Worm (Caenorhabditis elegans) whole organism, dauer: ENCODE results near the gene D1086.12.

Experiments used
- unc-62 ChIP-seq: sonication (generic microtip); optimal IDR thresholded peaks from 2 replicates; lab custom pipeline; 2017; ENCODE audit warnings: missing biosample characterization, missing genetic modification reagents, missing genetic modification characterization

Gene D1086.12

ce11 chrV:14139252-14140100, 38.5 kb downstream of the D1086.12 start:
- TF ChIP-seq unc-62 (GFP tag; lab: Kevin White, UChicago): no peak

- TF ChIP-seq unc-62 (GFP tag; lab: Kevin White, UChicago): no peak
These were observed 39.7 kb downstream of the D1086.12 start for ce11 chrV:14140733-14141132.

- no peak for TF ChIP-seq unc-62 (GFP tag; lab: Kevin White, UChicago)
These were observed 40.9 kb downstream of the D1086.12 start for ce11 chrV:14141846-14142245.

DNA sequence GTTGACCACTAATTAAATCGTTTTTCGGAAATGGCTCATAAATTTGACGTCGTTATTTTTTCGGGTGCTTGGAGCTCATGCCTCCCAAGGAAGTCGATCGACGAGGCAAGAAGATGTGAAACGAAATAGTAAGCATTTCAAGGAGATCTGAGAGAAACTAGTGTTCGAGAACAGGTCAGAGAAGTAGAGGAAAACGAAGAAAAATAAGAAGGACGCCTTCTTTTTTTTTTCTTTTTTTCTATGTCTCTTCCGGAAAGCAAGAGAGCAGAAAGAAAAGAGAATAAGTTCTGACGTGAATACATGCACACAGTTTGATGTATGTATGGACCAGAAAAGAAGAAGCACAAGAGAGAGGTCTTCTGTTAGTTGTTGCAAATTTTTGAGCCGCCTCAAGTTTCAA, 42.6 kb downstream of the D1086.12 start:
- no peak for TF ChIP-seq unc-62 (GFP tag; lab: Kevin White, UChicago)

DNA sequence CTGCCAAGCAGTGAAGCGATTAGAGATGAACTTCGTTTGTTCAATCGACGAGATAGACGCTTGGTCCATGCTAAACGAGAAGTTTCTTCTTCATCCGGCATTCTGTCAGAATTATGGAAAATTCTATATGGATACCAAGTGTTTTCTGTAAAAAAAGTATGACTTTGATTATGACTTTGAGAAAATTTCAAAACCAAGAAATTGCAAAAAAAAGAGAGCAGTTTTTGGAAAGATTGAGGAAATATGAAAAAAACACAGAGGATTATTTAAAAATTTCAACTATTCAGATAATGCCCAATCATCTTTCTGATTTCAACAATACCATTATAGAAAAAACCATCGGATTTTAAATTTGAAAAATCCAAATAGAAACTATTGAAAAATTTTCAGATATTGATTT, 44.3 kb downstream of the D1086.12 start, which contains the start of gene par-1:
Gene par-1 (minus strand): TSS at position 101 of the 400 bp plus-strand sequence.
- no peak for TF ChIP-seq unc-62 (GFP tag; lab: Kevin White, UChicago)

DNA sequence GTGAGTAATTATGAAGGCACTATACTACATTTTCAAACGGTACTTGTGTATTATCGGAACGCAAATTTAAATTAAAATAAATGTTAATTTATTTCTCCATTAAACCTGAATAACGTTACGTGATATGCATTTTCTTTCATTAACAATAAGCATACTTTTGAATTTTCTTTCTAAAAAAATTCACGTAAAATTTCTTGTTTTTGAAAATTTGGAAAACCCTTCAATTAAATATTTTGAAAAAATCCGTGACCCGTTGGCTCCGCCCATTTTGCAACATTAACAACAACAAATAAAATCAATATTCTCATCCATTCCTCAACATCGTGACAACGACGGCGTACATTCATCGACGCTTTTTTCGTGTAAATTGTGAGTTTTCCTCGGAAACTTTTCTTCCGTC, 45.2 kb downstream of the D1086.12 start, which contains the start of gene acs-10:
Gene acs-10 (plus strand): TSS at position 301 of the 400 bp plus-strand sequence.
- no peak for TF ChIP-seq unc-62 (GFP tag; lab: Kevin White, UChicago)

ce11 chrV:14147114-14147513, 46.1 kb downstream of the D1086.12 start:
- no peak for TF ChIP-seq unc-62 (GFP tag; lab: Kevin White, UChicago)

DNA sequence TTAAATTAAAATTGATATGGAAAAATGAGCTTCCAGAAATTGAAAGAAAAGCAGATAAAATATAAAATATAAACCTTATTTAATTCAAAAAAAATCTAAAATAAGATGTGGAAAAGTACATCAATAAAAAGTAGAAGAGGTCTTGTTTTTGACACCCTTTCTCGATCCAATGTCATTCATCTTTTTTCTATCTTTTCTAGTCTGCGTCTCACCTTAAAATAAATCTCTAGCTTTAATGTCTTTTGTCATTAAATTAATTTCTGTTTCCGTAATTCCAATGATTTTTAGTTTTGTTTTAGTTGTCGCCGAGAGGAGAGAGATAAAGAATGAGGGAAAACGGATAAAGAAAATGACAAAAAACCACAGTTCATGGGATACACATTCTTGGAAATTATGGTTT, 48.1 kb downstream of the D1086.12 start:
- no peak for TF ChIP-seq unc-62 (GFP tag; lab: Kevin White, UChicago)

DNA sequence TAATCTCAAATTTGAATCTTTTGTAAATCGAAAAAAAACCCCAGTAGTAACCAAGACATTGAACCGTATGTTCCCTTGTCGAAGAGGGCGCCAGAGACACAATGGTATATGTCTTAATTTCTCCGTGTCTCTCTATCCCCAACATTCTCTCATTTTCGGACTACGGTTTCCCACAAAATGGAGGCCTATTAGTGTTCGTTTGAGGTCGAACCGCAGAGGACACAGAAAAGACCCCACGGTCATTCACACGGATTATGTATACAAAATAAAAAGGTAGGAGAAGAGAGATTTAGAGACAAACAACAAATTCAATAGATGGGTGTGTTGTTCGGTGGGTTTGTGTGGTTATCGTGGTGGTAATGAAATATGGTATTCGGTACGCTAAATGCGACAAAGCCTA, 50.0 kb downstream of the D1086.12 start:
- no peak for TF ChIP-seq unc-62 (GFP tag; lab: Kevin White, UChicago)
